Worm (Caenorhabditis elegans): ENCODE data around the gene egg-2.

egg-2 gene

ce11 chrIII:7025839-7026238, 34.5 kb downstream of the egg-2 start:
- no peak for TF ChIP-seq sox-4 (tag; optimal IDR thresholded peaks at IDR 0.05)
- peak; percentile 80 for TF ChIP-seq ceh-8 (GFP tag; optimal IDR thresholded peaks at IDR 0.05)
- no peak for TF ChIP-seq efl-1 (optimal IDR thresholded peaks at IDR 0.05)
- peak in 1 of 2 experiments; percentile 86 for TF ChIP-seq efl-1 (GFP tag; optimal IDR thresholded peaks at IDR 0.05 in 1 of 2)
- no peak for TF ChIP-seq nhr-71 (tag; optimal IDR thresholded peaks at IDR 0.05)

- TF ChIP-seq lin-14 (GFP tag; optimal IDR thresholded peaks at IDR 0.05) (peak; percentile 61), ztf-4 (tag; optimal IDR thresholded peaks at IDR 0.05) (no peak), nhr-47 (tag; optimal IDR thresholded peaks at IDR 0.05) (peak; percentile 66), skn-1 (tag; optimal IDR thresholded peaks at IDR 0.05) (peak; percentile 33), fkh-4 (tag; optimal IDR thresholded peaks at IDR 0.05; ENCODE audit: borderline replicate concordance) (no peak), swsn-7 (tag; optimal IDR thresholded peaks at IDR 0.05) (peak; percentile 59), nhr-11 (tag; optimal IDR thresholded peaks at IDR 0.05) (no peak), fkh-10 (GFP tag; optimal IDR thresholded peaks at IDR 0.05) (peak; percentile 22), ces-1 (GFP tag; optimal IDR thresholded peaks at IDR 0.05) (no peak), alr-1 (tag; optimal IDR thresholded peaks at IDR 0.05; ENCODE audit: borderline replicate concordance) (no peak), tlp-1 (tag; optimal IDR thresholded peaks at IDR 0.05) (no peak), sup-37 (GFP tag; optimal IDR thresholded peaks at IDR 0.05) (no peak), unc-30 (tag; optimal IDR thresholded peaks at IDR 0.05) (no peak), efl-3 (GFP tag; optimal IDR thresholded peaks at IDR 0.05) (no peak), lsy-2 (tag; optimal IDR thresholded peaks at IDR 0.05) (peak; percentile 73 to 89), aha-1 (tag; optimal IDR thresholded peaks at IDR 0.05) (no peak), grh-1 (GFP tag; IDR thresholded peaks at IDR 0.05) (no peak), hlh-4 (tag; optimal IDR thresholded peaks at IDR 0.05) (no peak), C16A3.4 (tag; optimal IDR thresholded peaks at IDR 0.05) (peak; percentile 55), ceh-88 (GFP tag; IDR thresholded peaks at IDR 0.05) (no peak), xbp-1 (tag; optimal IDR thresholded peaks at IDR 0.05) (peak; percentile 52), lin-35 (GFP tag; optimal IDR thresholded peaks at IDR 0.05) (peak; percentile 70 to 77), elt-2 (tag; optimal IDR thresholded peaks at IDR 0.05) (no peak), aly-2 (tag; optimal IDR thresholded peaks at IDR 0.05) (no peak), nhr-77 (tag; optimal IDR thresholded peaks at IDR 0.05) (no peak), unc-98 (GFP tag; IDR thresholded peaks at IDR 0.05) (no peak), hpl-2 (GFP tag; optimal IDR thresholded peaks at IDR 0.05) (no peak), tbx-2 (tag; optimal IDR thresholded peaks at IDR 0.05) (peak; percentile 57), ceh-90 (tag; optimal IDR thresholded peaks at IDR 0.05) (no peak), efl-1 (optimal IDR thresholded peaks at IDR 0.05) (peak; percentile 77 to 79), efl-1 (GFP tag; optimal IDR thresholded peaks at IDR 0.05 in 1 of 2) (peak; percentile 74 to 96), zip-4 (GFP tag; optimal IDR thresholded peaks at IDR 0.05) (no peak), ztf-11 (tag; optimal IDR thresholded peaks at IDR 0.05) (no peak), pqm-1 (tag; optimal IDR thresholded peaks at IDR 0.05) (no peak), C04F5.9 (tag; optimal IDR thresholded peaks at IDR 0.05) (peak; percentile 31), snpc-4 (tag; optimal IDR thresholded peaks at IDR 0.05) (no peak), mab-9 (GFP tag; IDR thresholded peaks at IDR 0.05) (no peak), lir-3 (tag; optimal IDR thresholded peaks at IDR 0.05; ENCODE audit: poor library complexity) (peak; percentile 20), nhr-90 (tag; optimal IDR thresholded peaks at IDR 0.05; ENCODE audit: poor library complexity) (peak; percentile 46), nhr-237 (tag; optimal IDR thresholded peaks at IDR 0.05) (no peak), isw-1 (GFP tag; IDR thresholded peaks at IDR 0.05) (peak; percentile 63), nhr-28 (tag; optimal IDR thresholded peaks at IDR 0.05) (no peak), unc-86 (tag; optimal IDR thresholded peaks at IDR 0.05) (peak; percentile 35), pag-3 (tag; optimal IDR thresholded peaks at IDR 0.05; ENCODE audit: borderline replicate concordance, insufficient read depth) (no peak), Y116A8C.19 (tag; optimal IDR thresholded peaks at IDR 0.05; ENCODE audit: borderline replicate concordance) (no peak), unc-62 (GFP tag; optimal IDR thresholded peaks at IDR 0.05) (no peak), hlh-17 (GFP tag; optimal IDR thresholded peaks at IDR 0.05; ENCODE audit: borderline replicate concordance) (no peak), irx-1 (tag; optimal IDR thresholded peaks at IDR 0.05) (no peak), nhr-71 (tag; optimal IDR thresholded peaks at IDR 0.05) (peak; percentile 69)
These were observed 39.2 kb downstream of the egg-2 start, which contains the start of gene rfl-1 for ce11 chrIII:7021156-7021637. Gene rfl-1, plus strand, starts transcription at chrIII:7021206.

Measured in whole organism, L1 larva.